Worm (Caenorhabditis elegans) whole organism, L4/young adult: ENCODE measurements around the gene K05F1.14.

Experiments
- dao-5 ChIP-seq: sonication (generic microtip); optimal IDR thresholded peaks from 2 replicates; lab custom pipeline; 2016; ENCODE audit warnings: missing genotype, missing genetic modification characterization, moderate library complexity, missing compliant biosample characterization
- him-1 ChIP-seq: sonication (generic microtip); optimal IDR thresholded peaks from 2 replicates; lab custom pipeline; 2016; ENCODE audit warnings: missing genotype, missing genetic modification reagents, missing genetic modification characterization, missing compliant biosample characterization

DNA sequence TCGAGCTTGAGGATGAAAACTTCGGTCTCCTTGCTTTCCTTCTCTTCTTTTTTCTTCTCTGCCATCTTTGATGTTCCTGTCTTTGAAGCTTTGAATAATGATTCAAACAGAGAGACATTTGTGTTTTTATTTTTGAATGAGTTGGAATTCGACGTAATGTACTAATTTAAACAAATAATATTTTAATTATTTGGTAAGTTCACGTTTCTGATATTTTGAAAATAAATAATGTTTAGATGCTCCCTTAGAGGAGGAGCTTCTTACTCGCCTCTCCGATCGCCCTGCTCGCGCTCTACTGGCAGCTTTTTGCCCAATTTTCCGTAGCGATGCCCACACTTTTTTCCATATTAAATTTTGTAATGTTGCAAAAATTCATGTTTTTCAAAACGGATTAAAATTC lies 8.7 kb upstream of the K05F1.14 start, which contains the start of the genes K05F1.9 and K05F1.1:
- TF ChIP-seq him-1 (tag; lab: Kevin White, UChicago): no peak
- no peak for TF ChIP-seq dao-5
